Fruit fly (Drosophila melanogaster): ENCODE data around the gene rols.

The rols gene

DNA sequence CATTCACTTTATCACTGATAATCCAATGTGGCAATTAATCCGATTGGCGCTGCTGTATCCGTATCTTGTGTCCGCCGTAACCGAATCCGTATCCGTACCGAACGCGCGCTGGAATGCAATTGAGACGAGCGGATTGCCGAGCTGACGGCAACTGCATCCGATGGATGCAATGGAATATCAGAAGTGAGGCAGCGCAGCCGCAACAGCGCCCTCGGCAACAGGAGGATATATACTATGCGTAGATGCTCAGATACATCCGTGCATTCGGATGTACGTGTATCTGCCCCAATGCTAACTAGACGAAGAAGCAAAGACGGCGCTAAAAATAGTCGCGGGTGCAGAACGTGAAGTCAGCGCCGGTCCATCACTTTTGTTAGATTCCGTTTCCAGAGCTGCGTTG lies at the start of gene rols:
rols (minus strand) TSS at position 101 of the 400 bp plus-strand sequence.
- TF ChIP-seq CG8478 (optimal IDR thresholded peaks at IDR 0.05) (no peak), CTCF (optimal IDR thresholded peaks at IDR 0.05) (no peak)

DNA sequence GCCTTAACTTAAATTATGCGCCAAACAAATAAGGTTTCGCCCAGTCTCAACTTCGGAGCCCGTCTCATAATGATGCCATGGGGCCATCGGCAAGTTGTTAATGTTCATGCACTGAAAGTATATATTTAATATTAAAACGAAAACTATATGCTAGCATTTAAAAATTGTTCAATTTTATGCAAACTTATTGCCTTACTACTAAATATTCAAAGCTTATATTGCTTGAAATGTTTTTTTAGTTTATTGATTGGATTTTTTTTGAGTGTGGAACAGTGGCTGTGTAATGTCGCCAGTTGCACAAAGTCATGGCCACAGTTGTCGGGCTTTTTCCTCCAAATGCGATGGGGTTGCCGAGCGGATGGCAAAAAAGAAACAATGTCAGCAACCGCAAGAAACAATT lies 49.5 kb upstream of the rols start:
- no peak for TF ChIP-seq CTCF (optimal IDR thresholded peaks at IDR 0.05)
- TF ChIP-seq CG8478 (optimal IDR thresholded peaks at IDR 0.05): no peak

DNA sequence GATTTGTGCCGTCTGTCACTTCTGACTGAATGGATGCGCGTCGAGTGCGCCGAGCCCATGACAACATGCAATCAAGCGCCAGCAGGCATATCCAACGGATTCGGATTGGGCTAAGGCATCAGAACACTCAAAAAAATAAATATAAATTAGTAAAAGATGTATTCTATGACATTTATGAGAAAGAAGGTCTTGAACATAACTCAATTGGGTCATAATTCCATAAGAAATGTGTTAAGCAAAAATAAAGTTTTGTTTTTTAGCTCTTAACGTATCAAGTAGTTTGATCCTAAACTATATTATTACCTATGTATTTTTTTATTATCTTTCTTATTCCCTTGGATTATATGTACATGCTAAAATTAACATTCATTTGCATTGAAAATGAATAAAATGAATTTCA lies 48.9 kb upstream of the rols start:
- TF ChIP-seq CTCF (optimal IDR thresholded peaks at IDR 0.05) (no peak), CG8478 (optimal IDR thresholded peaks at IDR 0.05) (no peak)

DNA sequence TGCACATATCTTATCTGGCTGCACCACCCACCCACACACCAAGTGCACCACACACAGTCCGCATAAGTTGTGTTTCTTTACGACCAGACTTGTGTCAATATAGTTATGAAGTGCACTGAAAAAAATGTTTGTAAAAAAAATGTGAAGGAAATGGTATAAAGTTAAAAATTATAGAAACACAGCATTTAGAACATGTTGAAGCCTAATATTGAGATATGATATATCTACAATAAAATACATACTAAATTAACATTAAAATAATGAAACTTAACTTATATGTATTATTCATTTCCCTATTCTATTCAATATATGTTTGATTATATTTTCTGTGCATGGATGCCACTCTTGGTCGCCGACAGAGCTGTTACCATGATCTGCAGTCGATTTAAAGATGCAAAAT lies 48.3 kb upstream of the rols start:
- no peak for TF ChIP-seq CG8478 (optimal IDR thresholded peaks at IDR 0.05)
- TF ChIP-seq CTCF (optimal IDR thresholded peaks at IDR 0.05): no peak

DNA sequence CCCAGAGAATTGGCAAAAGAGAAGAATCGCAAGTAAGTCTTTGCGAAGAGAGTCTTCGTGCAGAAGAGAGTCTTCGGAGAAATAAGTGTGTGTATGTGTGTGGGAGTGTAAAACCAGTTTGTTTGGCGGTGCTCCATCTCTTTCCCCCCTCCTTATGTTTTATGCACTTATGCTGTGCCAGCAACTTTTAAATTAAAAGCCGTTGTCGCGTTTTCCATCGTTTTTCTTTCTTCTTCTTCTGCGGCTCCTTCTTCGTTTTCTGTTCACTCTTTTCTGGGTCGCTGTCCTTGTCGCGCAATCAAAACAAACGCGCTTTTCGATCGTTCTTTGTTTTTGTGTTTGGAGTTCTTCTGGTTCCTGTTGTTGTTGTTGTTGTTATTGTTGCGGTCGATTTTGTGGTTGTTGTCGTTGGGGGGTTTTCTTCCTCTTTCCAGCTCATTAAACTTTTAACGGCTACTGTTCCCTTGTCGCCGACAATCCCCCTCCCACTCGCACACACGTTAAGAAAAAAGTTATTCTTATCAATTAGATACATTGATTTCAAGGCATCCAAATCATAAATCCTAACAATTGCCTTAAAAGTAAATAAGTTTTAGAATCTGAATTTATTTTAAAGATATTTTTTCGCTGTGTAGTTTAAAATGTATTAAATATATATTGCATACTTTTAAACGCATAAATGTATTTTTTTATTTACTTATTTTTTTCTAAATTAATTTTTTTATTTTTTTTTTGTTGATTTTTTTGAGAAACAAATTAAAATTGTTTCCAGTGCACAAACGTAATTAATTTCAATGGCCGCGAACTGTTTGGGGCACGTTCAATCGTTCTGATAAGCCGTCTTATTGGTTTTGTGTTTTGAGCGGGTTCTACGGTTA lies 46.7 kb upstream of the rols start:
- TF ChIP-seq CG8478 (optimal IDR thresholded peaks at IDR 0.05) (no peak), CTCF (optimal IDR thresholded peaks at IDR 0.05) (no peak)

DNA sequence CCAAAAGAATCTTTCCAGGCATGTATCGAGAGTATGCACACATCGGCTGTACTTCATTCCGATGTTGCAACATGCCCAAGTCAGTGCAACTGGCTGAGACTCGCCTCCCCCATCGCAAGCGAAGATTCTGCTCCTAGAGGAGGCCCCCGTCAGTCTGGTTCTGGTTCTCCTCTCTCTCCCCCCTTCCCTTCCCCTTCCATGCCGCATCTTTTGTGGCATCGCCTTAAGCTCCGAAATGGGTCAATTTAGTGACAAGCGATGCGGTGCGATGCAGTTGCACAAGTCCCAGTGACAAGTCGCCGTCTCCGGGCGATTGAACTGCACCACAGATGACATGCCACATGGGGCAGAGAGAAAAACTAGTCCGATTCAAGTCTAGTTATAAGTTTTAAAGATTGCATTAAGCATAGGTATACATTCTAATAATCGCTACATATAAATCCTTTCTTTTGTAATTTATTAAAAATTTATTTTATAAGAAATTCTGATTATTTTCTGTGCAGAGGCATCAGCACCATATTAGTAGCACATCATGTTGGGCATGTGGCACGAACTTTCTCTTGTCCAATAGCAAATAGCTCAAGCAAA lies 44.5 kb upstream of the rols start:
- TF ChIP-seq CG8478 (optimal IDR thresholded peaks at IDR 0.05) (no peak), CTCF (optimal IDR thresholded peaks at IDR 0.05) (no peak)

DNA sequence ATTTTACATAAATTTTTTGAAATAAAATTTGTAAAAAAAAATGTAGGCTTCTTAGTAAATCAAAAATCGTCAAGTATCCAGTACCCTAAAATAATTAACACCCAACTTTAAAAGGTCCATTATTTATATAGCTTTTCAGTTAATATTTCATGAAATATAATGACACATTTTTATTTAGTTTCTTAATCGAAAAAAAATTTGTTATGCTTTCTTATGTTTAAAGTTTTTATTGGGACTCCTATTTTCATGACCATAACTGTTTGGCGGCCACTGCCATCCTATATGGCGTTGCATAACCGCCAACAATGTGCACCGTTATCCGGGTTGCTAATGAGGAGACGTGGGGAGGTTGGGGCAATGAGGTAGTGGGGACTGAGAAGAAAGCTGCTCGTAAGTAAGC lies 43.9 kb upstream of the rols start:
- TF ChIP-seq CTCF (optimal IDR thresholded peaks at IDR 0.05) (no peak), CG8478 (optimal IDR thresholded peaks at IDR 0.05) (no peak)

DNA sequence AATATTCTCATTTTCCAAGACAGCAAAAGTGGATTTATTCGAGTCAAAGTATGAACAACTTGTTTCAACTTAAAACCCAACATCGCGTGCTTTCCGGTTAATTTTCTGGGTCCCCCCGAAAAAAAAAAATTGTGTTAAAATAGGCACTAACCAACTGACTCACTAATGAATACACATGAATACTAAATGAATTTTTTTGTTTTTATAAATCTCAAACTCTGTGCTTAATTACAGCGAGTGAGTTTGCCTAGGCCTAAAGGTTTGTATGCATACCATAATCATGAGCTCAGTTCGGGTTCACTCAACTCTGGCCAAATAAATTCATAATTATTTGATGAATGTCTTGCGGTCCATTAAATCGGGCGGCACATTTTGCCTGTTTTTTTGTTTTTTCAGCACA lies 42.7 kb upstream of the rols start:
- TF ChIP-seq CTCF (optimal IDR thresholded peaks at IDR 0.05) (no peak), CG8478 (optimal IDR thresholded peaks at IDR 0.05) (no peak)

DNA sequence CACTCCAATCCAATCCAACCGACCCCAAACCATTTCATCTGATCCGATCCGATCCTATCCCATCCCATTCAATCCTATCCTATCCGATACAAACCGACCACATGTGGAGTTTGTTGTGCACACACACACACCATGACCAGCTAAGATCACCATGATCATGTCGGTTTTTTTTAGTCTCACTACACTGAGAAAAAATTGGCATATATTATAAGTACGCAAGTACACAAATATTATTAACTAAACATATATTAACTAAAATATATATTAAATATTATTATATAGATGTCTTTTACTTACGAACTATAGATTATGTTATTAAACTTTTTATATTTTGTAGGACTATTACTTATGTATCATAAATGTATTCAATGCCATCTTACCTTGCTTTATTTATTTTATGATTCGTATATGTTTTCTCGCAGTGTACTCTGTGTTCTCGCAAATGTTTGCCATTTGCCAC lies 37.3 kb upstream of the rols start:
- TF ChIP-seq CTCF (optimal IDR thresholded peaks at IDR 0.05) (no peak), CG8478 (optimal IDR thresholded peaks at IDR 0.05) (no peak)

DNA sequence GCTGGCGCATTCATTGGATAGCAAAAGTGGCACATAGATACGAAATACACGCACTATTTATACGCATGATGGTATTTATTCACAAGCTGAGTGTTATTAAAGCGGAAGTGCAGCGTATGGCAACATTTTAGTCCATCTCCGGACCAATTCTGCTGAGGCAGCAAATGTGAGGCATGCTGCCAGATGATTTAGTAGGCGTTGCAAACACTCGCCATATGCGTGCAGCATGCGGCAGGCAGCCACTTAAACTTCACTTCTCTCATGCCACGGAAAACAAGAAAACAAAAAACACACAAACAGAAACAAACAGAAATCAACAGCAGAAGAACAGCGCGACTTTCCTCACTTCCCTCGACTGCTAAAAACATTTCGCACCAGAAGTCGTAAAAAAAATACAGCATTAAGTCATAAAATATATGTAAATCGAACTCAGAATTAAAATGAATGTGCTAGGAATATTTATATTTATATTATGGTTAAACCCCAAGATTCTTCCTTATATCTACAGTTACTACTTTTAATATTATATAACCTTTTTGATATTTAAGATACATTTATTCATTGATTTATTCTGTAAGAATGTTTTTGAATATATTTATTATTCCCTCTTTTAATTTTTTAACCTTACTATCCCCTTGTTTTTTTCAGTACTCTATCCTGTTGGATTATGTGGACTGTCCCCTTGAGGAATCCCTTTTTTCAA lies 34.8 kb upstream of the rols start:
- TF ChIP-seq CTCF (optimal IDR thresholded peaks at IDR 0.05): no peak
- no peak for TF ChIP-seq CG8478 (optimal IDR thresholded peaks at IDR 0.05)

DNA sequence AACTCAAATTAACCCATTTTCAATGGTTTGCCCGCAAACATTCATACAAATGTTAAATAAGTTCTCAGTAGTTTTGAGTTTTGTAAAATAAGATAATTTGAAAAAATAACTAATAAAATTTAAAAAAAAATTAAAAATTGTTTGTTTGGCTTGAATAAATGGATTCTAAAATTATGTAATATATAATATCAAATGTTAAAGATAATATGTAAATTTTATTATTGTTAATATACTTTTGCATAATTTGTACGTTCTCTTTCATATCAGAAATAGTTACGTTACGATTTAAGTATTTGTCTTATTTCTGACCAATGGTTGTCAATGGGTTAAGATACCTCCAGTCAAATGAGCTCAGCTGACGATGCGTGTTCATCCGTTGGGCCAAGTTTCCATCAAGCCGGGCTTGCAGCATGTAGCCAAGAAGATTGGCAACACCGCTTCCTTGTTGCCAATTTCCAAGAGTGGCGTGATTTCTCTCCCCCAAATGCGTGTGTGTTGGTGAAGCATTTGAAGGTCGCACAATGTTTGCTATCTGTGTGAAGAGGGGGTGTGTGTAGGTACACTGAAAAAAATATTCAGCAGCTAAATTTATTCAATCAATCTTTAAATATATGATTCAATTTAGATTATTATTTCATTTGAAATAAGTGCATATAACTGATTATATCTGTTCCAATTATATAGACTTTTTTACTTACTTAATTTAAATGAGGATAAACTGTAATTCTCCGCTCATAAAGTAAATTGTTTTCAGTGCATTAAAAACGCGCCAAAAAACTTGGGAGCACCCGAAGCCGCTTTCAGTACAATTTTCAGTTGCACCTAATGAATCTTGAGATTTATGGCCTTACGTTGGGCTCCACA lies 32.4 kb upstream of the rols start:
- no peak for TF ChIP-seq CG8478 (optimal IDR thresholded peaks at IDR 0.05)
- no peak for TF ChIP-seq CTCF (optimal IDR thresholded peaks at IDR 0.05)

DNA sequence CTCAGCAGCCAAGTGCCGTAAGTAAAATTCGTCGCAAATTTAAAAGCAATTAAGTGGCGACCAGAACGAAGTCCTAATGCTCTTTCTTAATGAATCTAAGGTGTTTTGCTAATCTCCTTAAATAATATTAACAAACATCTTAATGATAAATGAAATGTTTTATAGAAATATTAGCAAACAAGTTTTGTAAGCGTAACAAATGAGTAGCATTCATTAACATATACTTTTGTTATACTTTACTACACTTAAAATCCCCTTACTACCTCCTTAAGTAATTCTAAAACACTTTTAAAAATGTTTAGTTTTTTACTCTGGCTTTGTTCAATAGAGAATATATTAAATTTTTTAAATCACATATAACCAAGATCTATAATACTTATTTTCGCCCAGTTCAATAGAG lies 31.3 kb upstream of the rols start:
- no peak for TF ChIP-seq CTCF (optimal IDR thresholded peaks at IDR 0.05)
- TF ChIP-seq CG8478 (optimal IDR thresholded peaks at IDR 0.05): no peak

DNA sequence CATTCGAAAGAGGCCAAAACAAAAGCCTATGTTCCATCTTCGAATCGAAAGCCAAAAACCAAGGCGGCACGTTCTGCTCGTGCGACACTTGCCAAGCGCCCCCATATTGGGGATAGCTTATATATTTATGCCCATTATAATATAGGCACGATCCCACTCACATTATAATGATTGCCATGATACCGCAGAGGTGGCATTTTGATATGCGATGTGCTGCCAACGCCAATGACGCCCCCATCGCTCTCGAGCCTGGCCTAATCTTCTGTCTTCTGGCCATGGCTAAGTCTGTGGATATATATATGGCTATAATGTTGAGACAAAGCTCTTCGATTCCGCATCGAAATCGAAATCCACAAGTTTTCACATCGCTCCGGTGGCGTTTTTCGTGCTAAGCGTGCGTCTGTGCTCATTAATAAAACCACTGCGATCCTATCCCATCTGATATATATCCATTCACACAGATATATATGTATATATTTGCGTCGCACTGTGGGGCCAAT lies 28.3 kb upstream of the rols start:
- no peak for TF ChIP-seq CG8478 (optimal IDR thresholded peaks at IDR 0.05)
- no peak for TF ChIP-seq CTCF (optimal IDR thresholded peaks at IDR 0.05)

DNA sequence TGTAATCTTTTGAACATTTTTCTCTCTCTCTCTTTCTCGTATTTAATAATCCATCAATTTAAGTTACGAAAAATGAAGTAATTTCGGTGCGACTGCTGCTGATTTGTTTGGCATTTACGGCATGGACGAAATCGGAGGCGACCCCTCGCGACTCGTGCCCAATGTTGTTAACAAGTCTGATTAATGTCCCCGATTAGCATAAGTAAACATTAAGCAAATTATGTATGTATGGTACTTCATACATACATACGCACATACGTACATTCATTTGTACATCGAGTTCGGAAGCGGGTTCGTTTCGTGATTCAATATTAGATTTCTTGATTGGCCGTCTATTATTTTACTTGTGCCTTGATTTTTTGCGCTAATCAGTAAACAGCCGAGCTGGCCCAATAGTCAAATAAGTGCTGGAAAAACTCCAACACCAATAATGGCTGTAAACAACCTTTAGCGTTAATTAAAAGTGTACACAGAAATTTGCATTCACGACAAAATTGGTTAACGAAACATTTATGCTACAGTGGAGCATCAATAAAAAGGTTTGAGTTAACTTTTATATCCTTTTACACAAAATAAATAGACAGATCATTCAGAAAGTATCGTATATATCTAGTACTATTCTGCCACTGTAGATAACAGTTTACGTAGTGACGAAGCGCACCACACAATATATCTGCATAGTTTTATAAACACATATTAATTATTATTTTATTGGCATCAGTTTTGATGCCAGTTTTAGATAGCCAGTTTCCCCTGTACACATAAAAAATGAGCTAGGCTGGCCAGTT lies 26.4 kb upstream of the rols start:
- TF ChIP-seq CTCF (optimal IDR thresholded peaks at IDR 0.05) (no peak), CG8478 (optimal IDR thresholded peaks at IDR 0.05) (no peak)
